Fruit fly (Drosophila melanogaster): ENCODE data around the gene CG14434.
A peak's percentile ranks its signal among the peaks of the same experiment; 100 is the strongest.

The CG14434 gene

DNA sequence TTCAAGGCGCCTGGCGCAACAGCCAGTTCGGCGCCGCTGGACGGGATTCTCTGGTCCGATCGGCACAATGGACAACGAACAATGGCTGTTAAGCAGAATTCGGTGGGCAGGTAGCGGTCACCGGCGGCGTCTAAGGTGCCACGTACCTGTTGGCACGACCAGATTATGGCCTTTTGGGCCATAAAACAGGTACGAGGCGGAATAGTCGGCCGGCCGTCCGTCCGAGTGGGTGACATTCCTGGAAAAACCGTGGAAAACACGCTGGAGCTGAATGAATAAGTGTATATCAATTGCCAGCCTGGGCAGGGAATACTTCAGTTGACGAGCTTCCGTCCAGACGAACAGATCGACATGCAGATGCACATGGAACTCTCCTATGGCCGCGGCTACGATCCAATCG, 44.1 kb downstream of the CG14434 start, which contains the start of gene Atx-1:
Atx-1 (plus strand) TSS at position 301 of the 400 bp plus-strand sequence.
- no peak for TF ChIP-seq CG11617 (GFP tag; optimal IDR thresholded peaks at IDR 0.05)
- TF ChIP-seq ovo (GFP tag; optimal IDR thresholded peaks at IDR 0.05) = no peak
- no peak for TF ChIP-seq Crg-1 (GFP tag; optimal IDR thresholded peaks at IDR 0.05)
- TF ChIP-seq pad (GFP tag; optimal IDR thresholded peaks at IDR 0.05) = no peak
- TF ChIP-seq Hr96 (GFP tag; optimal IDR thresholded peaks at IDR 0.05) = no peak

DNA sequence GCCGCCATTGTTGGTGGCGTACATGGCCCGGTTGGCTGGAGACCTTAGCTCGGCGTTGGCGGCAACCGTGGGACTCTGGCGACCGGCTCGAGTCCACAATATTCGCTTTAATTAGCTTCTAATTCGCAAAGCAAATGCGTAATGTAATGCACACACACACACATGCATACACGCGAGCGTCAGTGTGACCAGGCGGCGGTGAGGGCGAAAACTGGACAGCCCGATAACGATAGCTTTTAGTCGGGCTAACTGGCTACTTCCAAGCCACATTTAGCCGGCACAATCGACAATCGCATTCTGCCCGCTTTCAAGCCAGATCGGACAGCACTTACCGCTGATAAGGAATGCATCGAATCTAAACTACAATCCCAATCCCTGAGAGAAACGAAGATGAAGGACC, 46.3 kb downstream of the CG14434 start, which contains the start of the genes Nf-YC and xit:
Nf-YC (minus strand) TSS at position 217 of the 400 bp plus-strand sequence.
xit (plus strand) TSS at position 314 of the 400 bp plus-strand sequence.
- TF ChIP-seq CG7101 (tag; optimal IDR thresholded peaks at IDR 0.05) (peak; percentile 12), CG33017 (tag; optimal IDR thresholded peaks at IDR 0.05) (no peak), CG7045 (GFP tag; optimal IDR thresholded peaks at IDR 0.05) (no peak), cic (GFP tag; optimal IDR thresholded peaks at IDR 0.05) (peak; percentile 9), Mnt (GFP tag; optimal IDR thresholded peaks at IDR 0.05) (peak; percentile 66), CG12768 (GFP tag; optimal IDR thresholded peaks at IDR 0.05) (no peak), bab1 (GFP tag; optimal IDR thresholded peaks at IDR 0.05) (peak; percentile 59), CG14711 (tag; optimal IDR thresholded peaks at IDR 0.05) (no peak), tj (GFP tag; optimal IDR thresholded peaks at IDR 0.05) (peak; percentile 9), CG11617 (GFP tag; optimal IDR thresholded peaks at IDR 0.05) (no peak), cnc (optimal IDR thresholded peaks at IDR 0.05) (no peak), Crg-1 (GFP tag; optimal IDR thresholded peaks at IDR 0.05) (no peak), toe (GFP tag; optimal IDR thresholded peaks at IDR 0.05) (no peak), pad (GFP tag; optimal IDR thresholded peaks at IDR 0.05) (no peak)

DNA sequence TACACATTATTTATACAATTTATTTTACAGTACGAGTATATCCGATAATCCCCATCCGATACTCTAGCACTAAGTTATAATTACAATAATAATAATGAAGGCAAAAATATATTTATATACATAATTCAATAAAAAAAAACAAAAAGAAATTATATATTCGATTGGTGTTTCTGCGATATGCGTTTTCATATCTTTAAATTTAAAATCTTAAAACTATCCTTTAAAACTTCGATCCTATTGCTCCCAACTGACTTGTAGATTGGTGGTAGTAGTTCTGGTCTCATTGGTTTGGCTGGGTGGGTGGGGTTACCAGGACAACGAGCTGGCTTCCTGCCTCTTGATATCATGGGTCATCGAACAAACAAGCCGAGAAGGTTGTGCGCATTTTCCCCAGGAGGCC, 53.3 kb downstream of the CG14434 start, which contains the start of gene iav:
iav (plus strand) TSS at position 301 of the 400 bp plus-strand sequence.
- TF ChIP-seq CG33017 (tag; optimal IDR thresholded peaks at IDR 0.05) = no peak
- TF ChIP-seq Crg-1 (GFP tag; optimal IDR thresholded peaks at IDR 0.05) = no peak
- TF ChIP-seq cnc (optimal IDR thresholded peaks at IDR 0.05) = no peak
- TF ChIP-seq toe (GFP tag; optimal IDR thresholded peaks at IDR 0.05) = no peak
- no peak for TF ChIP-seq Hr96 (GFP tag; optimal IDR thresholded peaks at IDR 0.05)
- TF ChIP-seq CG5204 (GFP tag; optimal IDR thresholded peaks at IDR 0.05) = no peak
- TF ChIP-seq ovo (GFP tag; optimal IDR thresholded peaks at IDR 0.05) = no peak
- no peak for TF ChIP-seq CG14711 (tag; optimal IDR thresholded peaks at IDR 0.05)
- TF ChIP-seq CG7045 (GFP tag; optimal IDR thresholded peaks at IDR 0.05) = no peak
- no peak for TF ChIP-seq pad (GFP tag; optimal IDR thresholded peaks at IDR 0.05)
- no peak for TF ChIP-seq CG11617 (GFP tag; optimal IDR thresholded peaks at IDR 0.05)
- TF ChIP-seq cic (GFP tag; optimal IDR thresholded peaks at IDR 0.05) = no peak
- TF ChIP-seq Clk (GFP tag; optimal IDR thresholded peaks at IDR 0.05) = no peak
- TF ChIP-seq bab1 (GFP tag; optimal IDR thresholded peaks at IDR 0.05) = no peak
- no peak for TF ChIP-seq tj (GFP tag; optimal IDR thresholded peaks at IDR 0.05)
- no peak for TF ChIP-seq Mnt (GFP tag; optimal IDR thresholded peaks at IDR 0.05)
- no peak for TF ChIP-seq kay (GFP tag; ENCODE audit: borderline replicate concordance)
- no peak for TF ChIP-seq CG12768 (GFP tag; optimal IDR thresholded peaks at IDR 0.05)
- no peak for TF ChIP-seq CG7101 (tag; optimal IDR thresholded peaks at IDR 0.05)

DNA sequence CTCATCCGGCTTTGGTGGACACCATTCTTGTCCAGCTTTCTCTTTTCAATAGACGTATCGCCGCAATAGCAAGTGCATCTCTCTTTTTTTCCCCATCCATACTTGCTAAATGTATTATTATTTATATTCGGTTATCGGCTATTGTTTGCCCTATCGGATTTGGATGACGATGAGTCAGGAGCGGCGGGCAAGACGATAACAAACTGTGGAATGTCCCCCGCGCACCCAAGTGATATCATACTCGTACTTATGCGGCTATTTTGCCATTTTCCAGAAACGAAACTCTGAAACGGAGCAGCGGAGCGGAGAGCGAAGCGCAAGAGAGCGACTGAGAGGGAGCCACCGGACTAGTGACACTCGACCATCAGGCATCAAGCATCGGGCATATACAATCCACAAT, 61.6 kb downstream of the CG14434 start:
- no peak for TF ChIP-seq CG5204 (GFP tag; optimal IDR thresholded peaks at IDR 0.05)
- TF ChIP-seq CG33017 (tag; optimal IDR thresholded peaks at IDR 0.05) = no peak
- TF ChIP-seq CG12768 (GFP tag; optimal IDR thresholded peaks at IDR 0.05) = no peak
- TF ChIP-seq cic (GFP tag; optimal IDR thresholded peaks at IDR 0.05) = no peak
- no peak for TF ChIP-seq Clk (GFP tag; optimal IDR thresholded peaks at IDR 0.05)
- no peak for TF ChIP-seq Crg-1 (GFP tag; optimal IDR thresholded peaks at IDR 0.05)
- no peak for TF ChIP-seq CG7045 (GFP tag; optimal IDR thresholded peaks at IDR 0.05)
- TF ChIP-seq CG14711 (tag; optimal IDR thresholded peaks at IDR 0.05) = no peak
- no peak for TF ChIP-seq bab1 (GFP tag; optimal IDR thresholded peaks at IDR 0.05)
- no peak for TF ChIP-seq pad (GFP tag; optimal IDR thresholded peaks at IDR 0.05)
- TF ChIP-seq toe (GFP tag; optimal IDR thresholded peaks at IDR 0.05) = no peak
- no peak for TF ChIP-seq ovo (GFP tag; optimal IDR thresholded peaks at IDR 0.05)
- TF ChIP-seq CG1620 (GFP tag; optimal IDR thresholded peaks at IDR 0.05) = no peak
- TF ChIP-seq kay (GFP tag; ENCODE audit: borderline replicate concordance) = no peak
- TF ChIP-seq cnc (optimal IDR thresholded peaks at IDR 0.05) = no peak
- TF ChIP-seq tj (GFP tag; optimal IDR thresholded peaks at IDR 0.05) = no peak
- TF ChIP-seq Mnt (GFP tag; optimal IDR thresholded peaks at IDR 0.05) = no peak
- TF ChIP-seq CG7101 (tag; optimal IDR thresholded peaks at IDR 0.05) = no peak
- no peak for TF ChIP-seq CG11617 (GFP tag; optimal IDR thresholded peaks at IDR 0.05)

DNA sequence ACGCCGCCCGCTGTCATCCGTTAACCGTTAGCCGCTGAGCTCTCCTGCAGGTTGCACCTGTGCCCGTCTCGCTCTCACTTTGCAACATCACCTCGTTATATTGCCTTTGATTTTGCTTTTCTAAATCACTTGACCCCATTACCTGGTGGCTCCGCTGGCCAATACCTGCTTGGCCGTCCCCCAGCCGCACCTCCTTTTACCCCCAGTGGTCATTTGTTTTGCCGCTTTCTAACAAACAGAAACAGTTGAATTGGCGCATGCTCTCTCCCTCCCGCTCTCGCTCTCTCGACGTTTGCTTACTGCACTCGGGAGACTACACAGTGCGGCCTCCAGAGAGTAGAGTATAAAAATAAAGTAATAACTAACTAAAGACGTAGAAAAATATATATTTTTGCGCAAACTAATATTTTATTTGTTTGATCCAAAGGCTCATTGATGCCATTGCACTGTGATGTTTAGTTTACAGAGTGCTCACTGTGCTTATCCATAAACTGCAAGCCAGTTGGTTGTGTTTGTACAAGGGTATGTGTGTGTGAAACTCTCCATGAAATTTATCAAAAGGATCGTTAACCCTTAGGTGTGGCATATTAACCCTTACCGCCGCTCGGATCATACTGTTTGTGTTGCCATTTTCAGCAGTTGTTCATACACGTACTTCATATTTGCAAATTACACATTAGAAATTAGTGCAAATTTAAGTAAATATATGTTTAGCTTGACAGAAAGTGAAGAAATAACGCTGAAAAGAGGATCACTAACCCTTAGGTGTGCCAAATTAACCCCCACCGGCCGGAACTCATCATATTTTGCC, 62.3 kb downstream of the CG14434 start:
- TF ChIP-seq ovo (GFP tag; optimal IDR thresholded peaks at IDR 0.05) (peak; percentile 80), CG33017 (tag; optimal IDR thresholded peaks at IDR 0.05) (peak; percentile 90), CG11617 (GFP tag; optimal IDR thresholded peaks at IDR 0.05) (peak; percentile 71), CG5204 (GFP tag; optimal IDR thresholded peaks at IDR 0.05) (peak; percentile 72), Clk (GFP tag; optimal IDR thresholded peaks at IDR 0.05) (peak; percentile 42), CG12768 (GFP tag; optimal IDR thresholded peaks at IDR 0.05) (peak; percentile 64), CG7101 (tag; optimal IDR thresholded peaks at IDR 0.05) (peak; percentile 93), CG1620 (GFP tag; optimal IDR thresholded peaks at IDR 0.05) (no peak), cnc (optimal IDR thresholded peaks at IDR 0.05) (no peak), tj (GFP tag; optimal IDR thresholded peaks at IDR 0.05) (peak; percentile 38), Mnt (GFP tag; optimal IDR thresholded peaks at IDR 0.05) (peak; percentile 71), bab1 (GFP tag; optimal IDR thresholded peaks at IDR 0.05) (peak; percentile 89), CG7045 (GFP tag; optimal IDR thresholded peaks at IDR 0.05) (peak; percentile 42), Crg-1 (GFP tag; optimal IDR thresholded peaks at IDR 0.05) (peak; percentile 80), kay (GFP tag; ENCODE audit: borderline replicate concordance) (no peak), CG14711 (tag; optimal IDR thresholded peaks at IDR 0.05) (peak; percentile 81), cic (GFP tag; optimal IDR thresholded peaks at IDR 0.05) (peak; percentile 3), Hr96 (GFP tag; optimal IDR thresholded peaks at IDR 0.05) (peak; percentile 66), toe (GFP tag; optimal IDR thresholded peaks at IDR 0.05) (peak; percentile 64), pad (GFP tag; optimal IDR thresholded peaks at IDR 0.05) (peak; percentile 84)

Data from whole organism, adult.